Fruit fly (Drosophila melanogaster): ENCODE measurements around the gene Gr93c.

Gene Gr93c

dm6 chr3R:21863817-21864384 is 18.8 kb upstream of the Gr93c start:
- TF ChIP-seq esn (GFP tag; optimal IDR thresholded peaks at IDR 0.05) (no peak), CG8632 (GFP tag; optimal IDR thresholded peaks at IDR 0.05) (no peak), CG11762 (GFP tag; optimal IDR thresholded peaks at IDR 0.05; ENCODE audit: insufficient read depth) (no peak), CG8119 (GFP tag; IDR thresholded peaks at IDR 0.05) (0 out of 3 replicates have a peak, but pooled peaks have one; percentile 38), fd59A (GFP tag; optimal IDR thresholded peaks at IDR 0.05) (no peak), Sox15 (GFP tag; optimal IDR thresholded peaks at IDR 0.05) (no peak), eg (GFP tag; IDR thresholded peaks at IDR 0.05) (no peak), CG32006 (GFP tag; optimal IDR thresholded peaks at IDR 0.05) (peak; percentile 15), Hr4 (GFP tag; optimal IDR thresholded peaks at IDR 0.05) (no peak), Met (GFP tag; optimal IDR thresholded peaks at IDR 0.05) (no peak), svp (GFP tag) (peak; percentile 53), CG10631 (GFP tag; optimal IDR thresholded peaks at IDR 0.05) (no peak), CG6808 (GFP tag; optimal IDR thresholded peaks at IDR 0.05) (no peak), pdm3 (GFP tag; optimal IDR thresholded peaks at IDR 0.05) (no peak), CG16779 (tag; optimal IDR thresholded peaks at IDR 0.05) (no peak), CG1621 (tag; optimal IDR thresholded peaks at IDR 0.05) (no peak), lz (GFP tag; optimal IDR thresholded peaks at IDR 0.05) (no peak), CG7368 (GFP tag; optimal IDR thresholded peaks at IDR 0.05) (no peak), CG9139 (GFP tag; optimal IDR thresholded peaks at IDR 0.05) (no peak), Hr39 (GFP tag; optimal IDR thresholded peaks at IDR 0.05) (no peak), Ets96B (tag; optimal IDR thresholded peaks at IDR 0.05) (no peak), salr (GFP tag; optimal IDR thresholded peaks at IDR 0.05) (no peak)

dm6 chr3R:21862868-21863267 is 17.8 kb upstream of the Gr93c start:
- TF ChIP-seq net (GFP tag; optimal IDR thresholded peaks at IDR 0.05), result no peak
- TF ChIP-seq Eip78C (GFP tag), result peak; percentile 57
- no peak for TF ChIP-seq Sox15 (GFP tag; optimal IDR thresholded peaks at IDR 0.05)

- TF ChIP-seq CG1621 (tag; optimal IDR thresholded peaks at IDR 0.05), result no peak
- TF ChIP-seq eg (GFP tag; IDR thresholded peaks at IDR 0.05), result peak; percentile 96
- TF ChIP-seq Hr4 (GFP tag; optimal IDR thresholded peaks at IDR 0.05), result peak; percentile 96
- no peak for TF ChIP-seq vri (GFP tag; optimal IDR thresholded peaks at IDR 0.05)
- peak; percentile 71 for TF ChIP-seq pdm3 (GFP tag; optimal IDR thresholded peaks at IDR 0.05)
- no peak for TF ChIP-seq CG11902 (GFP tag; optimal IDR thresholded peaks at IDR 0.05)
- no peak for TF ChIP-seq Blimp-1 (GFP tag; optimal IDR thresholded peaks at IDR 0.05)
- peak; percentile 43 for TF ChIP-seq acj6 (GFP tag; optimal IDR thresholded peaks at IDR 0.05)
- TF ChIP-seq CG9139 (GFP tag; optimal IDR thresholded peaks at IDR 0.05), result no peak
- TF ChIP-seq Eip75B (GFP tag; optimal IDR thresholded peaks at IDR 0.05), result peak; percentile 63
- TF ChIP-seq Hr38 (GFP tag; optimal IDR thresholded peaks at IDR 0.05), result no peak
- TF ChIP-seq CG3919 (GFP tag; optimal IDR thresholded peaks at IDR 0.05), result peak; percentile 51
- peak; percentile 3 for TF ChIP-seq Ets21C (GFP tag; optimal IDR thresholded peaks at IDR 0.05)
- peak; percentile 13 for TF ChIP-seq Smox (GFP tag; optimal IDR thresholded peaks at IDR 0.05)
- TF ChIP-seq CG6792 (GFP tag; optimal IDR thresholded peaks at IDR 0.05), result peak; percentile 50
- TF ChIP-seq Sox15 (GFP tag; optimal IDR thresholded peaks at IDR 0.05), result no peak
- peak; percentile 63 for TF ChIP-seq CG8319 (GFP tag; optimal IDR thresholded peaks at IDR 0.05)
- TF ChIP-seq fd59A (GFP tag; optimal IDR thresholded peaks at IDR 0.05), result no peak
- peak; percentile 73 for TF ChIP-seq CG11294 (GFP tag; IDR thresholded peaks at IDR 0.05)
- TF ChIP-seq salr (GFP tag; optimal IDR thresholded peaks at IDR 0.05), result peak in 1 of 2 experiments; percentile 83
- no peak for TF ChIP-seq ss (GFP tag; optimal IDR thresholded peaks at IDR 0.05)
- peak; percentile 61 for TF ChIP-seq CG16779 (tag; optimal IDR thresholded peaks at IDR 0.05)
- peak; percentile 31 for TF ChIP-seq esn (GFP tag; optimal IDR thresholded peaks at IDR 0.05)
- peak; percentile 32 for TF ChIP-seq CG8632 (GFP tag; optimal IDR thresholded peaks at IDR 0.05)
- no peak for TF ChIP-seq dsx (GFP tag; optimal IDR thresholded peaks at IDR 0.05; ENCODE audit: poor library complexity, severe bottlenecking)
- no peak for TF ChIP-seq CG6808 (GFP tag; optimal IDR thresholded peaks at IDR 0.05)
- TF ChIP-seq Ets96B (tag; optimal IDR thresholded peaks at IDR 0.05), result no peak
- peak; percentile 97 for TF ChIP-seq CG32006 (GFP tag; optimal IDR thresholded peaks at IDR 0.05)
- no peak for TF ChIP-seq cyc (GFP tag; optimal IDR thresholded peaks at IDR 0.05)
- peak; percentile 93 for TF ChIP-seq CG6276 (GFP tag; optimal IDR thresholded peaks at IDR 0.05)
- TF ChIP-seq CG11762 (GFP tag; optimal IDR thresholded peaks at IDR 0.05; ENCODE audit: insufficient read depth), result peak; percentile 46
- peak; percentile 96 for TF ChIP-seq dac (GFP tag; optimal IDR thresholded peaks at IDR 0.05)
- peak; percentile 54 for TF ChIP-seq CG10631 (GFP tag; optimal IDR thresholded peaks at IDR 0.05)
- TF ChIP-seq CG3032 (tag; optimal IDR thresholded peaks at IDR 0.05), result no peak
- no peak for TF ChIP-seq Hr39 (GFP tag; optimal IDR thresholded peaks at IDR 0.05)
- no peak for TF ChIP-seq fkh (GFP tag; optimal IDR thresholded peaks at IDR 0.05)
- TF ChIP-seq net (GFP tag; optimal IDR thresholded peaks at IDR 0.05), result peak; percentile 80
These were observed 17.2 kb upstream of the Gr93c start for dm6 chr3R:21862137-21862850.

All from whole organism, prepupa.